Fruit fly (Drosophila melanogaster) whole organism, wandering third instar larva: ENCODE measurements around the gene CG34348.

ENCODE experiments used
- CG32264 ChIP-seq: fragments of 200-800 bp; sonication (Bioruptor generic); optimal IDR thresholded peaks from 2 replicates; lab custom pipeline; 2016; ENCODE audit warnings: missing biosample characterization, missing genetic modification characterization
- CG9705 ChIP-seq: fragments of 200-800 bp; sonication (Bioruptor generic); optimal IDR thresholded peaks from 2 replicates; lab custom pipeline; 2018; ENCODE audit warnings: missing biosample characterization, mild to moderate bottlenecking, missing genetic modification characterization
- CrebA ChIP-seq: fragments of 200-800 bp; sonication (Bioruptor generic); optimal IDR thresholded peaks from 2 replicates; lab custom pipeline; 2016; ENCODE audit warnings: missing biosample characterization, mild to moderate bottlenecking, missing genetic modification characterization, borderline replicate concordance
- Dfd ChIP-seq: fragments of >200 bp; optimal IDR thresholded peaks from 2 replicates; lab custom pipeline; 2017; ENCODE audit warnings: missing biosample characterization, missing genetic modification characterization
- Dif ChIP-seq: fragments of 200-275, 200-300 bp; sonication (Bioruptor generic); optimal IDR thresholded peaks from 2 replicates; lab custom pipeline; 2018; ENCODE audit warnings: missing biosample characterization, missing genetic modification characterization; ENCODE audit not compliant: partially characterized antibody
- HLH106 ChIP-seq: fragments of 200-800 bp; optimal IDR thresholded peaks from 3 replicates; lab custom pipeline; 2019; ENCODE audit warnings: missing biosample characterization, mild to moderate bottlenecking, missing genetic modification characterization, moderate library complexity
- Hnf4 ChIP-seq: fragments of 200-800 bp; sonication (Bioruptor generic); optimal IDR thresholded peaks from 2 replicates; lab custom pipeline; 2016; ENCODE audit warnings: missing biosample characterization, mild to moderate bottlenecking, missing genetic modification characterization
- Hr78 ChIP-seq: fragments of >200 bp; optimal IDR thresholded peaks from 2 replicates; lab custom pipeline; 2017; ENCODE audit warnings: missing biosample characterization, missing genetic modification characterization
- Jra ChIP-seq: sonication (Bioruptor generic); optimal IDR thresholded peaks from 2 replicates; lab custom pipeline; 2016; ENCODE audit warnings: missing biosample characterization, missing genetic modification characterization
- OdsH ChIP-seq: fragments of 200-800 bp; sonication (Bioruptor generic); optimal IDR thresholded peaks from 2 replicates; lab custom pipeline; 2016; ENCODE audit warnings: missing biosample characterization, mild to moderate bottlenecking, missing genetic modification characterization
- Sp1 ChIP-seq: fragments of 200-800 bp; sonication (Bioruptor generic); optimal IDR thresholded peaks from 3 replicates; lab custom pipeline; 2019; ENCODE audit warnings: missing biosample characterization, mild to moderate bottlenecking, missing genetic modification characterization, moderate library complexity
- Vsx2 ChIP-seq: fragments of 200-300, 225-300 bp; sonication (Bioruptor generic); optimal IDR thresholded peaks from 2 replicates; lab custom pipeline; 2018; ENCODE audit warnings: missing biosample characterization, missing genetic modification characterization; ENCODE audit not compliant: partially characterized antibody
- brk ChIP-seq: fragments of 200-800 bp; sonication (Bioruptor generic); optimal IDR thresholded peaks from 2 replicates; lab custom pipeline; 2016; ENCODE audit warnings: missing biosample characterization, mild to moderate bottlenecking, missing genetic modification characterization
- dmrt93B ChIP-seq: fragments of 200-800 bp; sonication (Bioruptor generic); optimal IDR thresholded peaks from 2 replicates; lab custom pipeline; 2018; ENCODE audit warnings: missing biosample characterization, mild to moderate bottlenecking, missing genetic modification characterization
- dsf ChIP-seq: sonication (Bioruptor generic); optimal IDR thresholded peaks from 2 replicates; lab custom pipeline; 2016; ENCODE audit warnings: missing biosample characterization, missing genetic modification characterization, borderline replicate concordance
- ey ChIP-seq: fragments of 200-800 bp; sonication (Bioruptor generic); optimal IDR thresholded peaks from 2 replicates; lab custom pipeline; 2016; ENCODE audit warnings: missing biosample characterization, missing genetic modification characterization
- foxo ChIP-seq, 2 experiments: fragments of 200-800 bp; sonication (Bioruptor generic); optimal IDR thresholded peaks; 2 replicates in 1 of 2; 3 replicates in 1 of 2; lab custom pipeline; 2016 to 2017; ENCODE audit warnings: missing biosample characterization in 2 of 2, missing genetic modification characterization in 2 of 2
- fru ChIP-seq: fragments of 200-800 bp; sonication (Bioruptor generic); optimal IDR thresholded peaks from 3 replicates; lab custom pipeline; 2016; ENCODE audit warnings: missing biosample characterization, mild to moderate bottlenecking, missing genetic modification characterization
- h ChIP-seq: fragments of 200-800 bp; sonication (Bioruptor generic); optimal IDR thresholded peaks from 3 replicates; lab custom pipeline; 2016; ENCODE audit warnings: missing biosample characterization, mild to moderate bottlenecking, missing genetic modification characterization
- jim ChIP-seq: fragments of 175-275, 200-325 bp; sonication (Bioruptor generic); optimal IDR thresholded peaks from 2 replicates; lab custom pipeline; 2016; ENCODE audit warnings: missing biosample characterization, mild to moderate bottlenecking, missing genetic modification characterization
- lola ChIP-seq: fragments of >200 bp; optimal IDR thresholded peaks from 2 replicates; lab custom pipeline; 2017; ENCODE audit warnings: missing biosample characterization, missing genetic modification characterization
- psq ChIP-seq: fragments of 200-800 bp; sonication (Bioruptor generic); optimal IDR thresholded peaks from 3 replicates; lab custom pipeline; 2017; ENCODE audit warnings: missing biosample characterization, mild to moderate bottlenecking, missing genetic modification characterization, moderate library complexity
- rgr ChIP-seq: fragments of 200-800 bp; sonication (Bioruptor generic); optimal IDR thresholded peaks from 3 replicates; lab custom pipeline; 2016; ENCODE audit warnings: missing biosample characterization, mild to moderate bottlenecking, missing genetic modification characterization
- sv ChIP-seq: fragments of 200-800 bp; sonication (Bioruptor generic); optimal IDR thresholded peaks from 3 replicates; lab custom pipeline; 2016; ENCODE audit warnings: missing biosample characterization, missing genetic modification characterization
- tai ChIP-seq: sonication (Bioruptor generic); optimal IDR thresholded peaks from 2 replicates; lab custom pipeline; 2016; ENCODE audit warnings: missing biosample characterization, missing genetic modification characterization
- woc ChIP-seq: sonication (Bioruptor generic); optimal IDR thresholded peaks from 2 replicates; lab custom pipeline; 2016; ENCODE audit warnings: missing biosample characterization, mild to moderate bottlenecking, missing genetic modification characterization

CG34348 gene

DNA sequence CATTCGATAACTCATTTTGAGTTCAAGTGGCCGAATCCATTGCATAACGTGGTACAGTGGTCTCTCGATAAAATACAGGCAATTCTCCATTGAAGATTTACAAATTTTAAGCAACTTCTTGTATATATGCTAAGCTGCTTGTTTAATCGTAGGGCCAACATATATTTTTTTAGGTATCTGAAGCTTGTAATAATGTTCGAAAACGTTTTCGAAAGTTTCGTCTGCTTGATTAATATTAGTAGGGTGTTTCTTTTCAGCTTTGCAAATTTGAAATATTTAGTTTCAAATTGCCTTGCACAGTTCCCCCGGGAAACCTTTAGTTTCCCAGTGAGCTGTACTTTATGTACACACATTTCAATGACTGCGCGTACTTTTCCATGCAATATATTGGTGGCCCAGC is 40.1 kb downstream of the CG34348 start:
- TF ChIP-seq tai (GFP tag; lab: Kevin White, UChicago) (no peak), dsf (GFP tag; lab: Kevin White, UChicago) (no peak), rgr (no peak), Dif (GFP tag; lab: Kevin White, UChicago) (no peak), CG32264 (GFP tag; lab: Kevin White, UChicago) (no peak), jim (GFP tag; lab: Kevin White, UChicago) (no peak), Jra (GFP tag; lab: Kevin White, UChicago) (no peak), Vsx2 (GFP tag; lab: Kevin White, UChicago) (no peak), psq (GFP tag; lab: Kevin White, UChicago) (no peak)

DNA sequence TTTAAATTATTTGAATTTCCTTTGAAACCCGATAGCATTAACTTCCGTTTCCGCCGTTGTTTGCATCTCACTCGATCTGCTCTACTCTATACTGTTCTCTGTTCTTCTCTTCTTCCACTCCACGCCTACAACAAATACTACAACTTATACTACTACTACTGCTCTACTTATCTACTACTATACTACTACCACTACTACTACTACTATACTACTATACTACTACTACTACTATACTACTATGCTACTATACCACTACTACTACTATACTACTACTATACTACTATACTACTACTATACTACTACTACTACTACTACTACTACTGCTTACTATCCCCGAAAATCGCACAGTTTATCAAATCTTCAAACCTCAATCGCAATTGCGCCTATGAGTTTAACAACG is 42.9 kb downstream of the CG34348 start:
- TF ChIP-seq Jra (GFP tag; lab: Kevin White, UChicago), result no peak
- no peak for TF ChIP-seq lola (GFP tag; lab: Kevin White, UChicago)
- TF ChIP-seq OdsH (GFP tag; lab: Kevin White, UChicago), result no peak
- no peak for TF ChIP-seq CG9705 (GFP tag; lab: Kevin White, UChicago)
- no peak for TF ChIP-seq Sp1 (GFP tag; lab: Kevin White, UChicago)
- no peak for TF ChIP-seq Vsx2 (GFP tag; lab: Kevin White, UChicago)
- TF ChIP-seq jim (GFP tag; lab: Kevin White, UChicago), result no peak
- TF ChIP-seq CG32264 (GFP tag; lab: Kevin White, UChicago), result no peak

DNA sequence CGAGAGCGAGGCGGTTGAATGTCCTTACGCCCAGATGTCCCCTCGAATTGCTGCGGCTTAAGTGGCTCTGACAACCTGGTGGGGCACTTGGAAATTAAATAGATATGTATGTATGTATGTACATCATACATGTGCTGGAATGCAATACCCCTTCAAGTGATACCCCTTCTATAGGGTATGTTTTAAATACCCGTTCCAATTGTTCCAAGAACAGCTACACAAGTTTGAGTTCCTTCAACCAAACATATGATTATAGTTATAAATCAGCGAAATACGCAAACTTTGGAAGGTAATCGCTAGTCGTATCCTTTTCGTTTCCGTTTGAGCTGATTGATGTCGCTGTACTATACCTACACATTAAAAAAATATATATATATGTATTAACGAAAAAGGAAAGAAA is 43.9 kb downstream of the CG34348 start:
- TF ChIP-seq sv (GFP tag; lab: Kevin White, UChicago) (no peak), Dif (GFP tag; lab: Kevin White, UChicago) (no peak), Hr78 (GFP tag; lab: Kevin White, UChicago) (no peak), Vsx2 (GFP tag; lab: Kevin White, UChicago) (no peak), CrebA (GFP tag; lab: Kevin White, UChicago) (no peak), Sp1 (GFP tag; lab: Kevin White, UChicago) (no peak)

DNA sequence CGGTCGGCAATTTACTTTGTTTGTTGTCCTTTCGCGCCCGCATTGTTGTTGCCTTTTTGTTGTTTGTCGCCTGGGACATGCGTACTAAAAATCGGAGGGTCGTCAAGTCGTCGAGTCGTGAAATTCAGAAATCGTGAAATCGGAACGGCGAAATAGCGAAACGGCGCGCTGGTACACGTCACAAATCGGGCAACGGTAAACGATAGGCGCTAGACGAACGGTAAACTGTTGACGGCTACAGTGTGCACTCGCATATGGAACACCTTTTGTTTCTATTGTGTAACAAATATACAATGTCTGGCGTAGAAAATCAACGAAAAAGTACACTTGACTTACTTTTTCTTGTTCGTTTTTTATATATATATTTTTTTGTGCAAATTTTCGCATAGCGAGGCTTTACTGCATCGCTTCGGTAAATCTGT is 44.4 kb downstream of the CG34348 start:
- TF ChIP-seq h (GFP tag; lab: Kevin White, UChicago) (peak; percentile 37), Dfd (GFP tag; lab: Kevin White, UChicago) (no peak), rgr (peak; percentile 26), sv (GFP tag; lab: Kevin White, UChicago) (peak; percentile 72), fru (peak; percentile 50), Sp1 (GFP tag; lab: Kevin White, UChicago) (peak; percentile 31), foxo (GFP tag; optimal IDR thresholded peaks at IDR 0.05; lab: Kevin White, UChicago) (peak in 1 of 2 experiments; percentile 71), dmrt93B (GFP tag; lab: Kevin White, UChicago) (peak; percentile 2), jim (GFP tag; lab: Kevin White, UChicago) (no peak), HLH106 (peak; percentile 36), OdsH (GFP tag; lab: Kevin White, UChicago) (peak; percentile 2), ey (GFP tag; lab: Kevin White, UChicago) (peak; percentile 21), tai (GFP tag; lab: Kevin White, UChicago) (no peak)
- TF ChIP-seq, all 38 proteins: peak for 10

DNA sequence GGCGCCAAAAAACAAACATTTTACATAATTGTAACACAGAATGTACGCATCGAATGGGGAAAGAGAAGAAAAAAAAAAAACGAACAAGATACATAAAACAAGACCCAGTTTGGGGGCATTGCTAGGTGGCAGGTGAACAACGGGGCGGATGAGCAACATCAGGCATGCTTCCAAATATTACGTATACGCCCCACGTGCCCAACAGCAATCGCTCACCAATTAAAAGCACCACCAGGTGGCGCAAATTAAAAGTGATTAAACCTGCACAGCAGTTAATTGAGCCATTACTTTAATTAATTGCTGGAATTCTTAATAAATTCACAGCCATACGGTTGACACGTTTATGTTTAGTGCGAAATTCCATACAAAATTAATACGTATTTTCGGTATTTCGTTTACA is 45.8 kb downstream of the CG34348 start:
- TF ChIP-seq dsf (GFP tag; lab: Kevin White, UChicago), result no peak
- TF ChIP-seq ey (GFP tag; lab: Kevin White, UChicago), result no peak
- TF ChIP-seq Dfd (GFP tag; lab: Kevin White, UChicago), result no peak
- TF ChIP-seq rgr, result no peak
- no peak for TF ChIP-seq woc (GFP tag; lab: Kevin White, UChicago)
- TF ChIP-seq tai (GFP tag; lab: Kevin White, UChicago), result no peak
- TF ChIP-seq sv (GFP tag; lab: Kevin White, UChicago), result no peak
- no peak for TF ChIP-seq Hnf4 (GFP tag; lab: Kevin White, UChicago)
- TF ChIP-seq brk, result no peak
- no peak for TF ChIP-seq fru
